Fruit fly (Drosophila melanogaster) whole organism, embryonic: ENCODE results near the gene NFAT.

ENCODE experiments used
- Aef1 ChIP-seq: fragments of 200-800 bp; sonication (Bioruptor generic); IDR thresholded peaks from 3 replicates; pipeline ENCODE4 v1.3.6; 2022; ENCODE audit warnings: missing biosample characterization, missing genetic modification characterization
- Asciz ChIP-seq: fragments of 200-800 bp; sonication (Bioruptor generic); optimal IDR thresholded peaks from 2 replicates; lab custom pipeline; 2017; ENCODE audit warnings: missing biosample characterization, mild to moderate bottlenecking, missing genetic modification characterization, missing genetic modification reagents
- Atf6 ChIP-seq: fragments of 200-800 bp; sonication (Bioruptor generic); IDR thresholded peaks from 2 replicates; pipeline ENCODE4 v1.3.6; 2022; ENCODE audit warnings: missing biosample characterization, missing genetic modification characterization
- CG10462 ChIP-seq: fragments of 200-800 bp; sonication (Bioruptor generic); optimal IDR thresholded peaks from 2 replicates; lab custom pipeline; 2016; ENCODE audit warnings: missing biosample characterization, missing genetic modification characterization
- CG10654 ChIP-seq: fragments of 200-800 bp; sonication (Bioruptor generic); optimal IDR thresholded peaks from 2 replicates; lab custom pipeline; 2016; ENCODE audit warnings: missing biosample characterization, missing genetic modification characterization
- CG11696 ChIP-seq: fragments of 200-800 bp; sonication (Bioruptor generic); IDR thresholded peaks from 2 replicates; pipeline ENCODE4 v1.3.6; 2022; ENCODE audit warnings: missing biosample characterization, missing genetic modification characterization
- CG12219 ChIP-seq: fragments of 200-800 bp; sonication (Bioruptor generic); optimal IDR thresholded peaks from 3 replicates; lab custom pipeline; 2018; ENCODE audit warnings: missing biosample characterization, mild to moderate bottlenecking, missing genetic modification characterization
- CG1233 ChIP-seq: fragments of 200-800 bp; sonication (Bioruptor generic); optimal IDR thresholded peaks from 4 replicates; lab custom pipeline; 2018; ENCODE audit warnings: missing biosample characterization, mild to moderate bottlenecking, missing genetic modification characterization
- CG15514 ChIP-seq: fragments of 200-800 bp; sonication (Bioruptor generic); optimal IDR thresholded peaks from 3 replicates; lab custom pipeline; 2017; ENCODE audit warnings: missing biosample characterization, missing genetic modification characterization, mild to moderate bottlenecking, moderate library complexity, missing genetic modification reagents
- CG17912 ChIP-seq: fragments of 200-800 bp; sonication (Bioruptor generic); optimal IDR thresholded peaks from 2 replicates; lab custom pipeline; 2018; ENCODE audit warnings: missing biosample characterization, mild to moderate bottlenecking, missing genetic modification characterization
- CG2712 ChIP-seq: fragments of 200-800 bp; optimal IDR thresholded peaks from 3 replicates; lab custom pipeline; 2019; ENCODE audit warnings: missing biosample characterization, mild to moderate bottlenecking, missing genetic modification characterization, moderate library complexity
- CG32772 ChIP-seq: fragments of 200-800 bp; sonication (Bioruptor generic); IDR thresholded peaks from 2 replicates; pipeline ENCODE4 v1.3.6; 2022; ENCODE audit warnings: missing biosample characterization, missing genetic modification characterization
- CG3281 ChIP-seq: fragments of 200-800 bp; sonication (Bioruptor generic); optimal IDR thresholded peaks from 3 replicates; lab custom pipeline; 2017; ENCODE audit warnings: missing biosample characterization, mild to moderate bottlenecking, missing genetic modification characterization
- CG4282 ChIP-seq: fragments of 200-800 bp; sonication (Bioruptor generic); optimal IDR thresholded peaks from 2 replicates; lab custom pipeline; 2016; ENCODE audit warnings: missing biosample characterization, missing genetic modification characterization
- CG6854 ChIP-seq: fragments of 200-800 bp; sonication (Bioruptor generic); optimal IDR thresholded peaks from 3 replicates; lab custom pipeline; 2017; ENCODE audit warnings: missing biosample characterization, mild to moderate bottlenecking, missing genetic modification characterization
- CG8924 ChIP-seq: fragments of 200-800 bp; optimal IDR thresholded peaks from 3 replicates; lab custom pipeline; 2019; ENCODE audit warnings: missing biosample characterization, mild to moderate bottlenecking, missing genetic modification characterization, moderate library complexity
- CG8944 ChIP-seq: fragments of 200-800 bp; sonication (Bioruptor generic); optimal IDR thresholded peaks from 3 replicates; lab custom pipeline; 2016; ENCODE audit warnings: missing biosample characterization, missing genetic modification characterization
- CG9932 ChIP-seq: fragments of 200-800 bp; sonication (Bioruptor generic); IDR thresholded peaks from 2 replicates; pipeline ENCODE4 v1.3.6; 2022; ENCODE audit warnings: missing biosample characterization, missing genetic modification characterization
- Fer1 ChIP-seq: fragments of 200-800 bp; sonication (Bioruptor generic); optimal IDR thresholded peaks from 2 replicates; lab custom pipeline; 2017; ENCODE audit warnings: missing biosample characterization, mild to moderate bottlenecking, missing genetic modification characterization
- Gsc ChIP-seq: fragments of 200-800 bp; sonication (Bioruptor generic); IDR thresholded peaks from 2 replicates; pipeline ENCODE4 v1.3.6; 2022; ENCODE audit warnings: missing biosample characterization, missing genetic modification characterization
- Lim3 ChIP-seq: fragments of 200-800 bp; sonication (Bioruptor generic); IDR thresholded peaks from 2 replicates; pipeline ENCODE4 v1.3.6; 2022; ENCODE audit warnings: missing biosample characterization, missing genetic modification characterization
- MBD-R2 ChIP-seq: fragments of 200-800 bp; sonication (Bioruptor generic); IDR thresholded peaks from 2 replicates; pipeline ENCODE4 v1.3.6; 2022; ENCODE audit warnings: missing biosample characterization, missing genetic modification characterization
- NC2β ChIP-seq: fragments of 200-800 bp; sonication (Bioruptor generic); optimal IDR thresholded peaks from 2 replicates; lab custom pipeline; 2016; ENCODE audit warnings: missing biosample characterization, missing genetic modification characterization
- NfI ChIP-seq: fragments of 200-800 bp; sonication (Bioruptor generic); optimal IDR thresholded peaks from 3 replicates; lab custom pipeline; 2018; ENCODE audit warnings: missing biosample characterization, mild to moderate bottlenecking, missing genetic modification characterization, moderate library complexity
- Pdp1 ChIP-seq, 2 experiments: fragments of 200-800 bp; sonication (Bioruptor generic); optimal IDR thresholded peaks; 3 replicates each; lab custom pipeline; 2016; ENCODE audit warnings: missing biosample characterization in 2 of 2, missing genetic modification characterization in 2 of 2, mild to moderate bottlenecking in 1 of 2, moderate library complexity in 1 of 2
- Ptx1 ChIP-seq: fragments of 200-800 bp; sonication (Bioruptor generic); IDR thresholded peaks from 2 replicates; pipeline ENCODE4 v1.3.6; 2022; ENCODE audit warnings: missing biosample characterization, missing genetic modification characterization
- Rfx ChIP-seq: fragments of 200-800 bp; sonication (Bioruptor generic); IDR thresholded peaks from 2 replicates; pipeline ENCODE4 v1.3.6; 2022; ENCODE audit warnings: missing biosample characterization, missing genetic modification characterization
- Spps ChIP-seq: fragments of 200-800 bp; sonication (Bioruptor generic); optimal IDR thresholded peaks from 2 replicates; lab custom pipeline; 2018; ENCODE audit warnings: missing biosample characterization, mild to moderate bottlenecking, missing genetic modification characterization
- Ssrp ChIP-seq: fragments of 200-800 bp; sonication (Bioruptor generic); optimal IDR thresholded peaks from 2 replicates; lab custom pipeline; 2018; ENCODE audit warnings: missing biosample characterization, mild to moderate bottlenecking, missing genetic modification characterization, moderate library complexity
- abd-A ChIP-seq: fragments of 200-800 bp; sonication (Bioruptor generic); optimal IDR thresholded peaks from 3 replicates; lab custom pipeline; 2019; ENCODE audit warnings: missing biosample characterization, mild to moderate bottlenecking, missing genetic modification characterization, moderate library complexity
- cad ChIP-seq: fragments of >200 bp; optimal IDR thresholded peaks from 2 replicates; lab custom pipeline; 2017; ENCODE audit warnings: missing biosample characterization, missing genetic modification characterization
- cato ChIP-seq: fragments of 200-800 bp; sonication (Bioruptor generic); optimal IDR thresholded peaks from 2 replicates; lab custom pipeline; 2016; ENCODE audit warnings: missing biosample characterization, missing genetic modification characterization, borderline replicate concordance
- chn ChIP-seq: fragments of 200-800 bp; sonication (Bioruptor generic); optimal IDR thresholded peaks from 2 replicates; lab custom pipeline; 2016; ENCODE audit warnings: missing biosample characterization, missing genetic modification characterization
- crc ChIP-seq: fragments of 200-800 bp; sonication (Bioruptor generic); optimal IDR thresholded peaks from 2 replicates; lab custom pipeline; 2016; ENCODE audit warnings: missing biosample characterization, missing genetic modification characterization
- crp ChIP-seq, 2 experiments: fragments of 200-800 bp; sonication (Bioruptor generic); optimal IDR thresholded peaks; 2 replicates in 1 of 2; 3 replicates in 1 of 2; lab custom pipeline; 2017; ENCODE audit warnings: missing biosample characterization in 2 of 2, missing genetic modification characterization in 2 of 2, mild to moderate bottlenecking in 1 of 2, moderate library complexity in 1 of 2
- disco-r ChIP-seq: fragments of 200-800 bp; sonication (Bioruptor generic); optimal IDR thresholded peaks from 2 replicates; lab custom pipeline; 2016; ENCODE audit warnings: missing biosample characterization, missing genetic modification characterization
- eve ChIP-seq, 2 experiments: fragments of >200 bp; optimal IDR thresholded peaks; 2 replicates each; lab custom pipeline; 2017; ENCODE audit warnings: missing biosample characterization in 2 of 2, missing genetic modification characterization in 2 of 2
- ewg ChIP-seq: fragments of 200-800 bp; sonication (Bioruptor generic); optimal IDR thresholded peaks from 3 replicates; lab custom pipeline; 2017; ENCODE audit warnings: mild to moderate bottlenecking, missing biosample characterization, missing genetic modification reagents, missing genetic modification characterization
- eyg ChIP-seq: fragments of 200-800 bp; sonication (Bioruptor generic); optimal IDR thresholded peaks from 3 replicates; lab custom pipeline; 2016; ENCODE audit warnings: missing biosample characterization, missing genetic modification characterization
- fd102C ChIP-seq: fragments of 200-800 bp; sonication (Bioruptor generic); optimal IDR thresholded peaks from 2 replicates; lab custom pipeline; 2018; ENCODE audit warnings: missing biosample characterization, mild to moderate bottlenecking, missing genetic modification characterization, moderate library complexity
- fru ChIP-seq: fragments of >200 bp; optimal IDR thresholded peaks from 2 replicates; lab custom pipeline; 2017
- gfzf ChIP-seq: fragments of 200-800 bp; sonication (Bioruptor generic); optimal IDR thresholded peaks from 2 replicates; lab custom pipeline; 2016; ENCODE audit warnings: missing biosample characterization, mild to moderate bottlenecking, missing genetic modification characterization, moderate library complexity
- odd ChIP-seq: fragments of 200-800 bp; sonication (Bioruptor generic); optimal IDR thresholded peaks from 2 replicates; lab custom pipeline; 2017; ENCODE audit warnings: missing biosample characterization, mild to moderate bottlenecking, missing genetic modification characterization
- pita ChIP-seq: fragments of 200-800 bp; sonication (Bioruptor generic); optimal IDR thresholded peaks from 2 replicates; lab custom pipeline; 2017; ENCODE audit warnings: missing biosample characterization, mild to moderate bottlenecking, missing genetic modification characterization
- sens-2 ChIP-seq: fragments of 200-800 bp; sonication (Bioruptor generic); IDR thresholded peaks from 2 replicates; pipeline ENCODE4 v1.3.6; 2022; ENCODE audit warnings: missing biosample characterization, missing genetic modification characterization
- shn ChIP-seq: fragments of 200-800 bp; sonication (Bioruptor generic); optimal IDR thresholded peaks from 3 replicates; lab custom pipeline; 2016; ENCODE audit warnings: missing biosample characterization, missing genetic modification characterization
- sim ChIP-seq: fragments of 200-800 bp; sonication (Bioruptor generic); IDR thresholded peaks from 2 replicates; pipeline ENCODE4 v1.3.6; 2022; ENCODE audit warnings: missing biosample characterization, missing genetic modification characterization
- stc ChIP-seq: fragments of 200-800 bp; sonication (Bioruptor generic); IDR thresholded peaks from 2 replicates; pipeline ENCODE4 v1.3.6; 2022; ENCODE audit warnings: missing biosample characterization, missing genetic modification characterization
- tgo ChIP-seq: fragments of 200-800 bp; sonication (Bioruptor generic); IDR thresholded peaks from 3 replicates; pipeline ENCODE4 v1.3.6; 2022; ENCODE audit warnings: missing biosample characterization, missing genetic modification characterization
- yki ChIP-seq: fragments of >200 bp; optimal IDR thresholded peaks from 3 replicates; lab custom pipeline; 2018
- z ChIP-seq: fragments of 200-800 bp; sonication (Bioruptor generic); IDR thresholded peaks from 3 replicates; pipeline ENCODE4 v1.3.6; 2022; ENCODE audit warnings: missing biosample characterization, missing genetic modification characterization

The NFAT gene

dm6 chrX:13643961-13644360 lies 19.4 kb downstream of the NFAT start (continued):
- TF ChIP-seq fd102C = no peak
- peak; percentile 27 for TF ChIP-seq Asciz (GFP tag; lab: Kevin White, UChicago)
- TF ChIP-seq stc = 0 out of 2 replicates have a peak, but pooled peaks have one; percentile 43
- TF ChIP-seq CG11696 (GFP tag; lab: Robert Waterston, UW) = 0 out of 2 replicates have a peak, but pooled peaks have one; percentile 43
- no peak for TF ChIP-seq CG17912 (GFP tag; lab: Kevin White, UChicago)
- no peak for TF ChIP-seq fru (lab: Kevin White, UChicago)
- TF ChIP-seq Rfx (GFP tag; lab: Robert Waterston, UW) = peak; percentile 80
- peak; percentile 34 for TF ChIP-seq cato
- TF ChIP-seq Ptx1 (GFP tag; lab: Robert Waterston, UW) = peak; percentile 79
- TF ChIP-seq shn (GFP tag; lab: Kevin White, UChicago) = no peak
- no peak for TF ChIP-seq CG8944 (GFP tag; lab: Kevin White, UChicago)
- peak in 1 of 2 experiments; percentile 65 for TF ChIP-seq eve (GFP tag; optimal IDR thresholded peaks at IDR 0.05; lab: Kevin White, UChicago)
- TF ChIP-seq sens-2 (GFP tag; lab: Robert Waterston, UW) = peak; percentile 69
- TF ChIP-seq CG3281 (GFP tag; lab: Kevin White, UChicago) = peak; percentile 28
- TF ChIP-seq sim (GFP tag; lab: Robert Waterston, UW) = peak; percentile 61; the same call in 1 of the 2 replicates
- no peak for TF ChIP-seq crc (GFP tag; lab: Kevin White, UChicago)
- peak; percentile 59 for TF ChIP-seq CG2712 (tag; lab: Kevin White, UChicago)
- TF ChIP-seq CG10462 (GFP tag; lab: Kevin White, UChicago) = no peak
- TF ChIP-seq Gsc = no peak
- TF ChIP-seq CG15514 (GFP tag; lab: Kevin White, UChicago) = peak; percentile 28
- peak; percentile 21 for TF ChIP-seq Spps (tag; lab: Kevin White, UChicago)
- no peak for TF ChIP-seq cad (GFP tag; lab: Kevin White, UChicago)
- no peak for TF ChIP-seq ewg (GFP tag; lab: Kevin White, UChicago)
- TF ChIP-seq MBD-R2 (GFP tag; lab: Robert Waterston, UW) = no peak
- no peak for TF ChIP-seq disco-r (GFP tag; lab: Kevin White, UChicago)
- TF ChIP-seq Ssrp (tag; lab: Kevin White, UChicago) = peak; percentile 37
- TF ChIP-seq tgo = peak; percentile 73; the same call in 2 of the 3 replicates
- peak; percentile 23 for TF ChIP-seq CG1233
- peak; percentile 54 for TF ChIP-seq CG10654 (GFP tag; lab: Kevin White, UChicago)
- peak; percentile 23 for TF ChIP-seq CG8924 (tag; lab: Kevin White, UChicago)
- TF ChIP-seq eyg (GFP tag; lab: Kevin White, UChicago) = no peak
- no peak for TF ChIP-seq NfI (GFP tag; lab: Kevin White, UChicago)
- TF ChIP-seq CG6854 (GFP tag; lab: Kevin White, UChicago) = no peak
- TF ChIP-seq gfzf (GFP tag; lab: Kevin White, UChicago) = no peak
- TF ChIP-seq CG4282 (GFP tag; lab: Kevin White, UChicago) = no peak
- peak; percentile 73 for TF ChIP-seq CG32772 (GFP tag; lab: Robert Waterston, UW)
- no peak for TF ChIP-seq pita (GFP tag; lab: Kevin White, UChicago)
- TF ChIP-seq Lim3 (GFP tag; lab: Robert Waterston, UW) = 0 out of 2 replicates have a peak, but pooled peaks have one; percentile 17
- peak; percentile 36 for TF ChIP-seq Fer1
- peak; percentile 26 to 61 for TF ChIP-seq Pdp1 (GFP tag; optimal IDR thresholded peaks at IDR 0.05; lab: Kevin White, UChicago)
- peak; percentile 51 for TF ChIP-seq chn (GFP tag; lab: Kevin White, UChicago)
- peak; percentile 71; the same call in 1 of the 2 replicates for TF ChIP-seq Atf6 (GFP tag; lab: Robert Waterston, UW)
- TF ChIP-seq CG12219 (GFP tag; lab: Kevin White, UChicago) = peak; percentile 36
- no peak for TF ChIP-seq odd (GFP tag; lab: Kevin White, UChicago)
- no peak for TF ChIP-seq yki (lab: Kevin White, UChicago)
- TF ChIP-seq crp (GFP tag; optimal IDR thresholded peaks at IDR 0.05; lab: Kevin White, UChicago) = no peak
- no peak for TF ChIP-seq abd-A
- no peak for TF ChIP-seq CG9932 (GFP tag; lab: Robert Waterston, UW)
- TF ChIP-seq NC2β (GFP tag; lab: Kevin White, UChicago) = no peak
- TF ChIP-seq Aef1 (GFP tag; lab: Robert Waterston, UW) = peak; percentile 70; the same call in 2 of the 3 replicates
- no peak for TF ChIP-seq z (GFP tag; lab: Robert Waterston, UW)
